Fruit fly (Drosophila melanogaster) whole organism, wandering third instar larva: ENCODE measurements around the gene His2Av.

ENCODE experiments used
- CG32264 ChIP-seq: fragments of 200-800 bp; sonication (Bioruptor generic); optimal IDR thresholded peaks from 2 replicates; lab custom pipeline; 2016; ENCODE audit warnings: missing biosample characterization, missing genetic modification characterization
- CG9705 ChIP-seq: fragments of 200-800 bp; sonication (Bioruptor generic); optimal IDR thresholded peaks from 2 replicates; lab custom pipeline; 2018; ENCODE audit warnings: missing biosample characterization, mild to moderate bottlenecking, missing genetic modification characterization
- CrebA ChIP-seq: fragments of 200-800 bp; sonication (Bioruptor generic); optimal IDR thresholded peaks from 2 replicates; lab custom pipeline; 2016; ENCODE audit warnings: missing biosample characterization, mild to moderate bottlenecking, missing genetic modification characterization, borderline replicate concordance
- Dif ChIP-seq: fragments of 200-275, 200-300 bp; sonication (Bioruptor generic); optimal IDR thresholded peaks from 2 replicates; lab custom pipeline; 2018; ENCODE audit warnings: missing biosample characterization, missing genetic modification characterization; ENCODE audit not compliant: partially characterized antibody
- HLH106 ChIP-seq: fragments of 200-800 bp; optimal IDR thresholded peaks from 3 replicates; lab custom pipeline; 2019; ENCODE audit warnings: missing biosample characterization, mild to moderate bottlenecking, missing genetic modification characterization, moderate library complexity
- Hnf4 ChIP-seq: fragments of 200-800 bp; sonication (Bioruptor generic); optimal IDR thresholded peaks from 2 replicates; lab custom pipeline; 2016; ENCODE audit warnings: missing biosample characterization, mild to moderate bottlenecking, missing genetic modification characterization
- Hr78 ChIP-seq: fragments of >200 bp; optimal IDR thresholded peaks from 2 replicates; lab custom pipeline; 2017; ENCODE audit warnings: missing biosample characterization, missing genetic modification characterization
- Hr83 ChIP-seq: fragments of 200-300 bp; sonication (Bioruptor generic); optimal IDR thresholded peaks from 2 replicates; lab custom pipeline; 2016; ENCODE audit warnings: missing biosample characterization, mild to moderate bottlenecking, missing genetic modification characterization, moderate library complexity; ENCODE audit not compliant: poor library complexity, severe bottlenecking
- Jra ChIP-seq: sonication (Bioruptor generic); optimal IDR thresholded peaks from 2 replicates; lab custom pipeline; 2016; ENCODE audit warnings: missing biosample characterization, missing genetic modification characterization
- Myc ChIP-seq: fragments of >200 bp; optimal IDR thresholded peaks from 2 replicates; lab custom pipeline; 2017
- OdsH ChIP-seq: fragments of 200-800 bp; sonication (Bioruptor generic); optimal IDR thresholded peaks from 2 replicates; lab custom pipeline; 2016; ENCODE audit warnings: missing biosample characterization, mild to moderate bottlenecking, missing genetic modification characterization
- Rel ChIP-seq, 2 experiments: fragments of 200-800 bp; sonication (Bioruptor generic) in 1 of 2; optimal IDR thresholded peaks; 2 replicates in 1 of 2; 3 replicates in 1 of 2; lab custom pipeline; 2016 to 2019; ENCODE audit warnings: mild to moderate bottlenecking in 2 of 2, missing biosample characterization in 2 of 2, missing genetic modification characterization in 2 of 2, moderate library complexity in 1 of 2
- Sp1 ChIP-seq: fragments of 200-800 bp; sonication (Bioruptor generic); optimal IDR thresholded peaks from 3 replicates; lab custom pipeline; 2019; ENCODE audit warnings: missing biosample characterization, mild to moderate bottlenecking, missing genetic modification characterization, moderate library complexity
- Vsx2 ChIP-seq: fragments of 200-300, 225-300 bp; sonication (Bioruptor generic); optimal IDR thresholded peaks from 2 replicates; lab custom pipeline; 2018; ENCODE audit warnings: missing biosample characterization, missing genetic modification characterization; ENCODE audit not compliant: partially characterized antibody
- br ChIP-seq: fragments of 200-800 bp; sonication (Bioruptor generic); optimal IDR thresholded peaks from 2 replicates; lab custom pipeline; 2016; ENCODE audit warnings: missing biosample characterization, missing genetic modification characterization
- brk ChIP-seq: fragments of 200-800 bp; sonication (Bioruptor generic); optimal IDR thresholded peaks from 2 replicates; lab custom pipeline; 2016; ENCODE audit warnings: missing biosample characterization, mild to moderate bottlenecking, missing genetic modification characterization
- dl ChIP-seq, 2 experiments: fragments of 175-275, 200-275 bp in 1 of 2; fragments of 200-275 bp in 1 of 2; sonication (Bioruptor generic); optimal IDR thresholded peaks; lab custom pipeline; 2018; ENCODE audit warnings: mild to moderate bottlenecking in 2 of 2, missing biosample characterization in 2 of 2, missing genetic modification characterization in 2 of 2, moderate library complexity in 2 of 2; ENCODE audit not compliant: partially characterized antibody in 2 of 2, insufficient read depth in 1 of 2
- dmrt93B ChIP-seq: fragments of 200-800 bp; sonication (Bioruptor generic); optimal IDR thresholded peaks from 2 replicates; lab custom pipeline; 2018; ENCODE audit warnings: missing biosample characterization, mild to moderate bottlenecking, missing genetic modification characterization
- dsf ChIP-seq: sonication (Bioruptor generic); optimal IDR thresholded peaks from 2 replicates; lab custom pipeline; 2016; ENCODE audit warnings: missing biosample characterization, missing genetic modification characterization, borderline replicate concordance
- ey ChIP-seq: fragments of 200-800 bp; sonication (Bioruptor generic); optimal IDR thresholded peaks from 2 replicates; lab custom pipeline; 2016; ENCODE audit warnings: missing biosample characterization, missing genetic modification characterization
- foxo ChIP-seq, 2 experiments: fragments of 200-800 bp; sonication (Bioruptor generic); optimal IDR thresholded peaks; 2 replicates in 1 of 2; 3 replicates in 1 of 2; lab custom pipeline; 2016 to 2017; ENCODE audit warnings: missing biosample characterization in 2 of 2, missing genetic modification characterization in 2 of 2
- fru ChIP-seq: fragments of 200-800 bp; sonication (Bioruptor generic); optimal IDR thresholded peaks from 3 replicates; lab custom pipeline; 2016; ENCODE audit warnings: missing biosample characterization, mild to moderate bottlenecking, missing genetic modification characterization
- h ChIP-seq: fragments of 200-800 bp; sonication (Bioruptor generic); optimal IDR thresholded peaks from 3 replicates; lab custom pipeline; 2016; ENCODE audit warnings: missing biosample characterization, mild to moderate bottlenecking, missing genetic modification characterization
- psq ChIP-seq: fragments of 200-800 bp; sonication (Bioruptor generic); optimal IDR thresholded peaks from 3 replicates; lab custom pipeline; 2017; ENCODE audit warnings: missing biosample characterization, mild to moderate bottlenecking, missing genetic modification characterization, moderate library complexity
- rgr ChIP-seq: fragments of 200-800 bp; sonication (Bioruptor generic); optimal IDR thresholded peaks from 3 replicates; lab custom pipeline; 2016; ENCODE audit warnings: missing biosample characterization, mild to moderate bottlenecking, missing genetic modification characterization
- sage ChIP-seq: fragments of 200-800 bp; sonication (Bioruptor generic); optimal IDR thresholded peaks from 2 replicates; lab custom pipeline; 2016; ENCODE audit warnings: missing biosample characterization, mild to moderate bottlenecking, missing genetic modification characterization
- sv ChIP-seq: fragments of 200-800 bp; sonication (Bioruptor generic); optimal IDR thresholded peaks from 3 replicates; lab custom pipeline; 2016; ENCODE audit warnings: missing biosample characterization, missing genetic modification characterization
- tai ChIP-seq: sonication (Bioruptor generic); optimal IDR thresholded peaks from 2 replicates; lab custom pipeline; 2016; ENCODE audit warnings: missing biosample characterization, missing genetic modification characterization
- usp ChIP-seq: fragments of >200 bp; optimal IDR thresholded peaks from 2 replicates; lab custom pipeline; 2017; ENCODE audit warnings: missing biosample characterization, missing genetic modification characterization
- woc ChIP-seq: sonication (Bioruptor generic); optimal IDR thresholded peaks from 2 replicates; lab custom pipeline; 2016; ENCODE audit warnings: missing biosample characterization, mild to moderate bottlenecking, missing genetic modification characterization

The His2Av gene

DNA sequence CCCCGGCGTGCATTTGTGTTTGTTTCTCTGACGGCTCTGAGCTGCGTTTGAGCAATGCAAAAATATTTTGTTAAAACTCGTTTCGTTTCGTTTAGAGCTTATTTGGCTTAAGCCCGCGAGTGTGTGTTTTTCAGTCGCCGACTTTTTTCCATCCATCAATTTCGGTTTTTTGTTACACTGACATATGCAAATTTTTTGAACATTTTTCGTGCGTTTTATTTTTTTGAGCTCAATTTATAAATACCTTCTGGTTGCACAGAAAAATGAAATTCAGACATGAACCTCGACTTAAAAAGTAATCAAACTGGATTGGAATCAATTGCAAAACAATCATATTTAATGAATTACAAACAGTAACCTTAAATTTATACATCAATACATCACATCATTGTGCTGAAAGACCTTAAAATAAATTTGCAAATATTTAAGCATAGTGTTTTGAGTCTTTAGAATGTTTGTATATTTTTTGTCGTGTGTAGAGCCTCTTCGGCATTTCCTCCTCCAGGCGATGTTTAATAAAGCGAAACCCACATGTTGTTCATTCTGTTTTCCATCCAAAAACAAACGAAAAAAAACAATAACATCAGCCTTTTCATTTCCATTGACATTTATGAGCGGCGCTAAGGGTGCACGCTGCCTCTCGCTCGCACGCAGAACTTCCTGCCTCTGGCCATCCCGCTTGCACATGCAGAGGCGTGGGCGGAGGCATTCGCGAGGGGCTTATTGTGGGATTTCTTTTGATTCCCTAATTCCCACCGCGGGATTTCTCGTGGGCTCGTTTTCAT is 15.7 kb downstream of the His2Av start:
- TF ChIP-seq CG9705 (GFP tag; lab: Kevin White, UChicago) = no peak
- peak; percentile 0 for TF ChIP-seq psq (GFP tag; lab: Kevin White, UChicago)
- TF ChIP-seq Hr83 = no peak
- TF ChIP-seq brk = peak; percentile 48
- TF ChIP-seq foxo (GFP tag; optimal IDR thresholded peaks at IDR 0.05; lab: Kevin White, UChicago) = peak in 1 of 2 experiments; percentile 40
- peak; percentile 29 for TF ChIP-seq HLH106 (tag; lab: Kevin White, UChicago)
- peak; percentile 27 for TF ChIP-seq h (GFP tag; lab: Kevin White, UChicago)
- TF ChIP-seq woc (GFP tag; lab: Kevin White, UChicago) = peak; percentile 22
- peak; percentile 29 for TF ChIP-seq fru (GFP tag; lab: Kevin White, UChicago)
- no peak for TF ChIP-seq dmrt93B (GFP tag; lab: Kevin White, UChicago)
- TF ChIP-seq ey (GFP tag; lab: Kevin White, UChicago) = peak; percentile 11

DNA sequence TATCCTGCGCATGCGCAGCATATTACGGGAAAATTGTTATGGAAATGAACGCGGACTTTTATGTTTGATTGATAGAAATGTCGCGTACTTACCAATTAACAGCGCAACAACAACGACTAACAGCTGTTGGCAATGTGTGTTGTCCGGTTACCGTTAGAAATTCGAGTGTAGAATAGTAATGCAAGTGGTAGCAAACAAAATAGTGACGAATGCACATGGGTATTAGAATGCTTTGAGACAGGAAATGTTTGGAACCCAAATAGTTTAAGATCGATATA is 16.2 kb downstream of the His2Av start:
- no peak for TF ChIP-seq usp (GFP tag; lab: Kevin White, UChicago)

DNA sequence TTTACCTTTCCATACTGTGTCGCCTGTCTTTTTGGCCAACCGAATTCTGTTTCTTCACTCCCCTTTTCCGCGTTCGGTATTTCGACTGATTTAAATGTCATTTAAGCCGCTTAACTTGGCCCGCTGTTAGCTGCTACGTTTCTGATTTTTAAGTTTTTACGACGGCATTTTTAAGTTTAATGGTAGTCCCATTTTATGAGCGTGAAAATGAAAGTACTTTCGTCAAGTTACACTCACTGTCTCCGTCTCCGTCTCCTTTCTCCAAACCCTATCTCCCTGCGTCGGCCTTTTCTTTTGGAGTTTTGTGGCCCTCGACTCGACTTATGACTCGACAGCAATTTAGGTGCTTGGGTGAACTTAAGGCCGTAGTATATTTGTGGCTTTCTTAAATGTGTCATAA is 18.5 kb downstream of the His2Av start:
- TF ChIP-seq Hr78 (GFP tag; lab: Kevin White, UChicago) (no peak), woc (GFP tag; lab: Kevin White, UChicago) (no peak), psq (GFP tag; lab: Kevin White, UChicago) (no peak), Sp1 (GFP tag; lab: Kevin White, UChicago) (no peak), Hnf4 (no peak), dsf (GFP tag; lab: Kevin White, UChicago) (no peak), sage (no peak)

DNA sequence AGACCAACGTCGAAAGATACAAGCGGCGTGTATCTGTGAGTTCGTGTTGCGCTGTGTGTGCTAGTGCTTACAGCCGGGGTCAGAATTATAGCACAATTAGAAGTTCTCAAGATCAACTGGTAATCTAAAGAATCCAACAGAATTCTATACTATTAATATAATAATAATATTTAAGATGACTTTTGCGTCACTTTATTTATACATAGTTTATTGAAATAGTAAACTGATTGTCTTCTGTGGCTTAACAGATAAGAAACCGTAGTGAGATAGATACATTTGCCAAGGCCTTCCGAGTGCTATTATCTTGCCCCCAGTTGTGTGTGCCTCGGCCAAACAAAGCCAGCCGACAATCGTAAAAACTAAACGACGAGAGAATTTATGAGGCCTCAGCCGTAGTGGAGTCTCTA is 19.6 kb downstream of the His2Av start:
- TF ChIP-seq foxo (GFP tag; optimal IDR thresholded peaks at IDR 0.05; lab: Kevin White, UChicago) (peak in 1 of 2 experiments; percentile 75), dl (GFP tag; optimal IDR thresholded peaks at IDR 0.05; lab: Kevin White, UChicago; ENCODE audit: insufficient read depth in 1 of 2, partially characterized antibody in 2 of 2) (no peak), h (GFP tag; lab: Kevin White, UChicago) (peak; percentile 51), psq (GFP tag; lab: Kevin White, UChicago) (peak; percentile 74), fru (GFP tag; lab: Kevin White, UChicago) (peak; percentile 57), br (peak; percentile 16), dmrt93B (GFP tag; lab: Kevin White, UChicago) (peak; percentile 52), brk (no peak), CG32264 (GFP tag; lab: Kevin White, UChicago) (no peak), Hnf4 (peak; percentile 16), ey (GFP tag; lab: Kevin White, UChicago) (peak; percentile 35), Sp1 (GFP tag; lab: Kevin White, UChicago) (peak; percentile 72), tai (GFP tag; lab: Kevin White, UChicago) (peak; percentile 2), sage (peak; percentile 1), sv (no peak), Jra (GFP tag; lab: Kevin White, UChicago) (no peak), HLH106 (tag; lab: Kevin White, UChicago) (peak; percentile 67), CG9705 (GFP tag; lab: Kevin White, UChicago) (peak; percentile 19), dsf (GFP tag; lab: Kevin White, UChicago) (no peak), rgr (peak; percentile 74), OdsH (peak; percentile 72), Rel (GFP tag; optimal IDR thresholded peaks at IDR 0.05; lab: Kevin White, UChicago) (no peak), Rel (tag; optimal IDR thresholded peaks at IDR 0.05; lab: Kevin White, UChicago) (no peak), Myc (lab: Kevin White, UChicago) (no peak), Vsx2 (GFP tag; lab: Kevin White, UChicago) (no peak), CrebA (no peak), Dif (GFP tag; lab: Kevin White, UChicago) (no peak)
